Worm (Caenorhabditis elegans): ENCODE measurements around the gene cpi-2.

DNA sequence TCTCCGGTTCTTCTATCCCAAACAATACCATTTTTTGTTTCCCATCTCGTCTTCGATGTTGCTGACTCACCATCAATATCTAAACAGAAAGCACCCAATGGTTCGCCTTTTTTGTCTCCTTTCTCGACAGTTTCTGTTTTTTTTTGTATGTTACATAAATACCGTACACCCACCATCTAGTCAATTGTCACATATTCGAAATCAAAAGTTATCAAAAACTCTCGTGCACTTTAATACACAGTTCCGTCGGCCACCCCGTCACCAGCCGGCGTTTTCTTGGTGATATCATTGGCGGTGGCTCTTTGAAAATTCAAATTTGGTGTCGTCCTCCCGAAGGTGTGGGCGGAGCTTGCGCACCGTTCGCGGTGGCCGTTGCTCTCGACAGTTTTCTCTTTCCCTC is 35.9 kb upstream of the cpi-2 start:
- TF ChIP-seq nhr-11 (tag; optimal IDR thresholded peaks at IDR 0.05) (no peak), aly-2 (tag; optimal IDR thresholded peaks at IDR 0.05) (no peak), pha-4 (tag; optimal IDR thresholded peaks at IDR 0.05) (no peak), ceh-9 (tag; optimal IDR thresholded peaks at IDR 0.05) (no peak), pqm-1 (tag; optimal IDR thresholded peaks at IDR 0.05) (no peak), nhr-77 (tag; optimal IDR thresholded peaks at IDR 0.05) (no peak), ama-1 (optimal IDR thresholded peaks at IDR 0.05) (no peak), nhr-43 (tag; optimal IDR thresholded peaks at IDR 0.05; ENCODE audit: poor library complexity, severe bottlenecking) (no peak), ztf-11 (tag; optimal IDR thresholded peaks at IDR 0.05) (no peak), nhr-76 (tag; optimal IDR thresholded peaks at IDR 0.05) (no peak)
